Fruit fly (Drosophila melanogaster): ENCODE measurements around the gene Cp190.

dm6 chr3R:15246601-15247000 is 28.4 kb downstream of the Cp190 start:
- no peak for TF ChIP-seq CTCF (optimal IDR thresholded peaks at IDR 0.05)
- TF ChIP-seq CG8478 (optimal IDR thresholded peaks at IDR 0.05), result no peak

Measured in S2 (cell line).